Worm (Caenorhabditis elegans) whole organism, early embryonic: ENCODE results near the gene str-112.

Source experiments
- B0310.2 ChIP-seq: sonication (generic microtip); optimal IDR thresholded peaks from 2 replicates; lab custom pipeline; 2016; ENCODE audit warnings: mild to moderate bottlenecking, missing genetic modification characterization, missing compliant biosample characterization
- tbx-11 ChIP-seq: fragments of 200-800 bp; sonication (Bioruptor generic); IDR thresholded peaks from 2 replicates; pipeline ENCODE4 v1.3.6; 2022; ENCODE audit warnings: missing genetic modification characterization, missing compliant biosample characterization

- TF ChIP-seq B0310.2 (tag; lab: Kevin White, UChicago) (no peak), tbx-11 (GFP tag; lab: Robert Waterston, UW) (no peak)
These were observed 3.6 kb upstream of the str-112 start, which contains the start of gene ugt-40 for ce11 chrV:7141864-7142263.
